Worm (Caenorhabditis elegans): ENCODE data around the gene Y43F8B.28.

- TF ChIP-seq nhr-12 (tag; optimal IDR thresholded peaks at IDR 0.05) (no peak), nhr-237 (tag; optimal IDR thresholded peaks at IDR 0.05) (no peak), lin-39 (tag; optimal IDR thresholded peaks at IDR 0.05) (no peak)
Measured at ce11 chrV:19470385-19470784, 14.7 kb upstream of the Y43F8B.28 start, which contains the start of gene Y43F8B.11.
